Fruit fly (Drosophila melanogaster) Kc167 (cell line): ENCODE measurements around the gene Abca3.

Experiments
- Myc ChIP-seq: fragments of >200 bp; optimal IDR thresholded peaks from 2 replicates; lab custom pipeline; 2017; ENCODE audit warnings: missing external identifiers
- h ChIP-seq: fragments of >200 bp; optimal IDR thresholded peaks from 3 replicates; lab custom pipeline; 2018; ENCODE audit warnings: missing external identifiers
- psq ChIP-seq: fragments of >200 bp; optimal IDR thresholded peaks from 2 replicates; lab custom pipeline; 2017; ENCODE audit warnings: missing external identifiers
- ttk ChIP-seq: sonication (Bioruptor generic); optimal IDR thresholded peaks from 2 replicates; lab custom pipeline; 2017; ENCODE audit warnings: missing external identifiers

DNA sequence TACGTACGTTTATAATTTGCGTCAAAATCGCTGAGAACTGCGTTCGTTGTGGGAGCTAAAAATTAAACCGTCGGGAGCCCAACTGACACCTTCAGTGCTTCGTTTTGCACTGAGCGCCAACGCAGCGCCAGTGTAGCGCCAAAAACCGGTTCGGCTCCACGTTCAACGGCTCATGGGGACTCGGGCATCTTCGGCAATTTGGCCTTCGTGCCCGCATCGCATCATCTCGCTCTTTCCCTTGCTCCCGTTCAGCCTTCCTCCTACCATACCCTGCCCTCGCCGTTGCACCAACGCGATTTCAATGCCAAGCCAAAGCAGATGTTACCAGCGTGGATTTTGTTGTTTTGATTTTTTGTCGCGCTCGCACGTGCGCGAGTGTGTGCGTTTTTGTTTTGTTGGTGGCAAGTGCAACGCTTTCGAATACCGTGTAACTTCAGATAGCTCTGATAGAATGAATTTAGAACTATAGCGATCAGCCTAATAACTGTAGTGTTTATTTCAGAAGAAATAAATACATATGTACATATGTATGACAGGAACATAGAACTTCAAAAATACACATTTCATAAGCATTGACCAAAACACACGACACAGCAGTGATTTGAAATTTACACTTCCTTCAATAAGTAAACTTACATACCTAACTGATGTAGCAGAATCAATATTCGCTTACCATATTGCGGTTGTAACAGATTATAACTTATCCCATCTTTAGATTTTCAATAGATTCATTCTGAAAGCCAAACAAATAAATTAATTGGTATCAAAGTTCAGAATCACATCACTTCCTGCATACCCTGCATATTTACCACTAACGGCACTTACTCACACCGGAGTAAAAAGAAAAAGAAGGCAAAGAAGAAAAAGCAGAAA, 25.2 kb downstream of the Abca3 start, which contains the start of gene Mnr:
- TF ChIP-seq ttk (no peak), psq (lab: Kevin White, UChicago) (no peak), Myc (no peak), h (lab: Kevin White, UChicago) (no peak)
